Fruit fly (Drosophila melanogaster) whole organism, embryonic: ENCODE results near the gene CSN5.

ENCODE experiments used
- Atf6 ChIP-seq: fragments of 200-800 bp; sonication (Bioruptor generic); IDR thresholded peaks from 2 replicates; pipeline ENCODE4 v1.3.6; 2022; ENCODE audit warnings: missing biosample characterization, missing genetic modification characterization
- BtbVII ChIP-seq: fragments of 200-800 bp; sonication (Bioruptor generic); optimal IDR thresholded peaks from 3 replicates; lab custom pipeline; 2017; ENCODE audit warnings: missing biosample characterization, mild to moderate bottlenecking, missing genetic modification characterization
- CG10274 ChIP-seq: fragments of 200-800 bp; sonication (Bioruptor generic); optimal IDR thresholded peaks from 3 replicates; lab custom pipeline; 2017; ENCODE audit warnings: missing biosample characterization, mild to moderate bottlenecking, missing genetic modification characterization
- CG11456 ChIP-seq: fragments of 200-800 bp; sonication (Bioruptor generic); IDR thresholded peaks from 3 replicates; pipeline ENCODE4 v1.3.6; 2022; ENCODE audit warnings: missing biosample characterization, missing genetic modification characterization
- CG11504 ChIP-seq: fragments of 200-800 bp; sonication (Bioruptor generic); optimal IDR thresholded peaks from 3 replicates; lab custom pipeline; 2019; ENCODE audit warnings: missing biosample characterization, mild to moderate bottlenecking, missing genetic modification characterization, moderate library complexity
- CG12391 ChIP-seq: fragments of 200-800 bp; sonication (Bioruptor generic); optimal IDR thresholded peaks from 3 replicates; lab custom pipeline; 2018; ENCODE audit warnings: missing biosample characterization, mild to moderate bottlenecking, missing genetic modification characterization, moderate library complexity
- CG14441 ChIP-seq: fragments of 200-800 bp; sonication (Bioruptor generic); IDR thresholded peaks from 2 replicates; pipeline ENCODE4 v1.3.6; 2022; ENCODE audit warnings: missing biosample characterization, missing genetic modification characterization
- CG17829 ChIP-seq: fragments of 200-800 bp; optimal IDR thresholded peaks from 2 replicates; lab custom pipeline; 2019; ENCODE audit warnings: missing biosample characterization, mild to moderate bottlenecking, missing genetic modification characterization, moderate library complexity
- CG1792 ChIP-seq: fragments of 200-800 bp; sonication (Bioruptor generic); optimal IDR thresholded peaks from 2 replicates; lab custom pipeline; 2016; ENCODE audit warnings: missing biosample characterization, missing genetic modification characterization
- CG3163 ChIP-seq: fragments of 200-800 bp; sonication (Bioruptor generic); optimal IDR thresholded peaks from 3 replicates; lab custom pipeline; 2016; ENCODE audit warnings: missing biosample characterization, missing genetic modification characterization
- CG3281 ChIP-seq: fragments of 200-800 bp; sonication (Bioruptor generic); optimal IDR thresholded peaks from 3 replicates; lab custom pipeline; 2017; ENCODE audit warnings: missing biosample characterization, mild to moderate bottlenecking, missing genetic modification characterization
- CG3995 ChIP-seq: fragments of 200-800 bp; sonication (Bioruptor generic); optimal IDR thresholded peaks from 3 replicates; lab custom pipeline; 2016; ENCODE audit warnings: missing biosample characterization, missing genetic modification characterization
- CG7372 ChIP-seq: fragments of 200-800 bp; sonication (Bioruptor generic); IDR thresholded peaks from 2 replicates; pipeline ENCODE4 v1.3.6; 2022; ENCODE audit warnings: missing biosample characterization, missing genetic modification characterization
- CG8359 ChIP-seq: fragments of 200-800 bp; sonication (Bioruptor generic); optimal IDR thresholded peaks from 2 replicates; lab custom pipeline; 2017; ENCODE audit warnings: missing biosample characterization, mild to moderate bottlenecking, missing genetic modification characterization, borderline replicate concordance
- CG8388 ChIP-seq: fragments of 200-800 bp; sonication (Bioruptor generic); optimal IDR thresholded peaks from 2 replicates; lab custom pipeline; 2019; ENCODE audit warnings: missing biosample characterization, mild to moderate bottlenecking, missing genetic modification characterization, moderate library complexity
- CG8944 ChIP-seq: fragments of 200-800 bp; sonication (Bioruptor generic); optimal IDR thresholded peaks from 3 replicates; lab custom pipeline; 2016; ENCODE audit warnings: missing biosample characterization, missing genetic modification characterization
- D19B ChIP-seq: fragments of 200-800 bp; sonication (Bioruptor generic); optimal IDR thresholded peaks from 2 replicates; lab custom pipeline; 2017; ENCODE audit warnings: missing biosample characterization, mild to moderate bottlenecking, missing genetic modification characterization
- Elba2 ChIP-seq: fragments of 200-800 bp; sonication (Bioruptor generic); optimal IDR thresholded peaks from 3 replicates; lab custom pipeline; 2016; ENCODE audit warnings: missing biosample characterization, missing genetic modification characterization
- GATAe ChIP-seq: fragments of 200-800 bp; sonication (Bioruptor generic); conservative IDR thresholded peaks from 2 replicates; pipeline ENCODE4 v1.3.6; 2022; ENCODE audit warnings: missing biosample characterization, missing genetic modification characterization
- H15 ChIP-seq: fragments of 200-800 bp; sonication (Bioruptor generic); IDR thresholded peaks from 3 replicates; pipeline ENCODE4 v1.3.6; 2022; ENCODE audit warnings: missing biosample characterization, missing genetic modification characterization
- HmgD ChIP-seq: fragments of 200-800 bp; sonication (Bioruptor generic); optimal IDR thresholded peaks from 3 replicates; lab custom pipeline; 2016; ENCODE audit warnings: missing biosample characterization, missing genetic modification characterization
- Hmr ChIP-seq: fragments of 200-800 bp; sonication (Bioruptor generic); optimal IDR thresholded peaks from 3 replicates; lab custom pipeline; 2017; ENCODE audit warnings: mild to moderate bottlenecking, missing biosample characterization, missing genetic modification reagents, missing genetic modification characterization
- Hr51 ChIP-seq, 2 experiments: fragments of 200-800 bp; sonication (Bioruptor generic); optimal IDR thresholded peaks; 2 replicates in 1 of 2; 3 replicates in 1 of 2; lab custom pipeline; 2016 to 2018; ENCODE audit warnings: missing biosample characterization in 2 of 2, missing genetic modification characterization in 2 of 2, mild to moderate bottlenecking in 1 of 2, moderate library complexity in 1 of 2
- Hsf ChIP-seq: fragments of 200-800 bp; sonication (Bioruptor generic); optimal IDR thresholded peaks from 3 replicates; lab custom pipeline; 2016; ENCODE audit warnings: missing biosample characterization, missing genetic modification characterization
- Jarid2 ChIP-seq: fragments of 200-800 bp; sonication (Bioruptor generic); optimal IDR thresholded peaks from 3 replicates; lab custom pipeline; 2017; ENCODE audit warnings: mild to moderate bottlenecking, missing biosample characterization, missing genetic modification reagents, missing genetic modification characterization
- Lpt ChIP-seq: fragments of >200 bp; optimal IDR thresholded peaks from 2 replicates; lab custom pipeline; 2018; ENCODE audit warnings: missing biosample characterization, missing genetic modification characterization
- MTF-1 ChIP-seq: fragments of 200-800 bp; sonication (Bioruptor generic); optimal IDR thresholded peaks from 2 replicates; lab custom pipeline; 2018; ENCODE audit warnings: missing biosample characterization, mild to moderate bottlenecking, missing genetic modification characterization, borderline replicate concordance
- Med ChIP-seq: fragments of 200-800 bp; sonication (Bioruptor generic); peaks from one replicate; lab custom pipeline; 2016; ENCODE audit warnings: missing biosample characterization, missing genetic modification characterization, mild to moderate bottlenecking, inconsistent platforms, moderate library complexity
- Myb ChIP-seq: fragments of 200-800 bp; sonication (Bioruptor generic); optimal IDR thresholded peaks from 2 replicates; lab custom pipeline; 2016; ENCODE audit warnings: missing biosample characterization, missing genetic modification characterization
- Oli ChIP-seq: fragments of 200-800 bp; sonication (Bioruptor generic); optimal IDR thresholded peaks from 2 replicates; lab custom pipeline; 2018; ENCODE audit warnings: missing biosample characterization, mild to moderate bottlenecking, missing genetic modification characterization, moderate library complexity
- Sox102F ChIP-seq: fragments of 200-800 bp; sonication (Bioruptor generic); optimal IDR thresholded peaks from 2 replicates; lab custom pipeline; 2018; ENCODE audit warnings: missing biosample characterization, mild to moderate bottlenecking, missing genetic modification characterization, moderate library complexity
- Usf ChIP-seq: fragments of 200-800 bp; sonication (Bioruptor generic); optimal IDR thresholded peaks from 2 replicates; lab custom pipeline; 2017; ENCODE audit warnings: missing genotype, missing biosample characterization, missing genetic modification characterization
- Vsx1 ChIP-seq: fragments of 200-800 bp; sonication (Bioruptor generic); optimal IDR thresholded peaks from 2 replicates; lab custom pipeline; 2017; ENCODE audit warnings: missing biosample characterization, mild to moderate bottlenecking, missing genetic modification characterization, missing genetic modification reagents
- Xbp1 ChIP-seq: fragments of 200-800 bp; sonication (Bioruptor generic); optimal IDR thresholded peaks from 3 replicates; lab custom pipeline; 2016; ENCODE audit warnings: missing biosample characterization, mild to moderate bottlenecking, missing genetic modification characterization
- chinmo ChIP-seq: fragments of 200-800 bp; sonication (Bioruptor generic); IDR thresholded peaks from 4 replicates; pipeline ENCODE4 v1.3.6; 2022; ENCODE audit warnings: missing biosample characterization, missing genetic modification characterization; ENCODE audit not compliant: partially characterized antibody
- esg ChIP-seq: fragments of 200-800 bp; sonication (Bioruptor generic); conservative IDR thresholded peaks from 2 replicates; pipeline ENCODE4 v1.3.6; 2022; ENCODE audit warnings: missing biosample characterization, missing genetic modification characterization
- eve ChIP-seq, 2 experiments: fragments of >200 bp; optimal IDR thresholded peaks; 2 replicates each; lab custom pipeline; 2017; ENCODE audit warnings: missing biosample characterization in 2 of 2, missing genetic modification characterization in 2 of 2
- gem ChIP-seq: fragments of 200-800 bp; sonication (Bioruptor generic); optimal IDR thresholded peaks from 2 replicates; lab custom pipeline; 2019; ENCODE audit warnings: missing biosample characterization, mild to moderate bottlenecking, missing genetic modification characterization, moderate library complexity
- grau ChIP-seq: fragments of 200-800 bp; optimal IDR thresholded peaks from 3 replicates; lab custom pipeline; 2019; ENCODE audit warnings: missing biosample characterization, mild to moderate bottlenecking, missing genetic modification characterization, moderate library complexity
- hkb ChIP-seq, 2 experiments: fragments of 200-800 bp in 1 of 2; fragments of >200 bp in 1 of 2; sonication (Bioruptor generic) in 1 of 2; IDR thresholded peaks in 1 of 2; optimal IDR thresholded peaks in 1 of 2; 2 replicates each; pipeline versions ENCODE4 v1.3.6 to Lab custom; 2017 to 2022; ENCODE audit warnings: missing biosample characterization in 1 of 2, missing genetic modification characterization in 1 of 2
- mld ChIP-seq: fragments of 200-800 bp; sonication (Bioruptor generic); IDR thresholded peaks from 3 replicates; pipeline ENCODE4 v1.3.6; 2022; ENCODE audit warnings: missing biosample characterization, missing genetic modification characterization; ENCODE audit not compliant: partially characterized antibody
- otp ChIP-seq: fragments of 200-800 bp; sonication (Bioruptor generic); IDR thresholded peaks from 3 replicates; pipeline ENCODE4, ENCODE4 v1.3.6; 2022; ENCODE audit warnings: missing biosample characterization, missing genetic modification characterization
- phol ChIP-seq: fragments of 200-800 bp; sonication (Bioruptor generic); optimal IDR thresholded peaks from 3 replicates; lab custom pipeline; 2018; ENCODE audit warnings: missing biosample characterization, mild to moderate bottlenecking, missing genetic modification characterization, moderate library complexity
- row ChIP-seq: fragments of 200-800 bp; sonication (Bioruptor generic); IDR thresholded peaks from 3 replicates; pipeline ENCODE4 v1.3.6; 2022; ENCODE audit warnings: missing biosample characterization, missing genetic modification characterization
- sens-2 ChIP-seq: fragments of 200-800 bp; sonication (Bioruptor generic); IDR thresholded peaks from 2 replicates; pipeline ENCODE4 v1.3.6; 2022; ENCODE audit warnings: missing biosample characterization, missing genetic modification characterization
- sna ChIP-seq: fragments of 200-800 bp; sonication (Bioruptor generic); IDR thresholded peaks from 2 replicates; pipeline ENCODE4 v1.3.6; 2022; ENCODE audit warnings: missing biosample characterization, missing genetic modification characterization; ENCODE audit not compliant: partially characterized antibody
- zen ChIP-seq: fragments of 200-800 bp; sonication (Bioruptor generic); optimal IDR thresholded peaks from 3 replicates; lab custom pipeline; 2018; ENCODE audit warnings: missing biosample characterization, mild to moderate bottlenecking, missing genetic modification characterization, moderate library complexity

The CSN5 gene

dm6 chr3R:16500919-16501851, 31.3 kb downstream of the CSN5 start, which contains the start of gene Decay (continued):
- peak; percentile 26 for TF ChIP-seq Hmr (GFP tag; lab: Kevin White, UChicago)
- no peak for TF ChIP-seq CG8359
- no peak for TF ChIP-seq HmgD (GFP tag; lab: Kevin White, UChicago)
- TF ChIP-seq row (GFP tag; lab: Robert Waterston, UW) = peak; percentile 23; the same call in 1 of the 3 replicates
- TF ChIP-seq grau (tag; lab: Kevin White, UChicago) = no peak
- no peak for TF ChIP-seq CG11456
- no peak for TF ChIP-seq mld (GFP tag; lab: Robert Waterston, UW)
- peak; percentile 12; the same call in 1 of the 2 replicates for TF ChIP-seq Atf6 (GFP tag; lab: Robert Waterston, UW)
- TF ChIP-seq CG10274 (GFP tag; lab: Kevin White, UChicago) = no peak
- TF ChIP-seq H15 (GFP tag; lab: Robert Waterston, UW) = no peak
- TF ChIP-seq Sox102F (GFP tag; lab: Kevin White, UChicago) = peak; percentile 30
- no peak for TF ChIP-seq Elba2 (GFP tag; lab: Kevin White, UChicago)
- no peak for TF ChIP-seq CG17829
- TF ChIP-seq eve (GFP tag; optimal IDR thresholded peaks at IDR 0.05; lab: Kevin White, UChicago) = peak in 1 of 2 experiments; percentile 75
- no peak for TF ChIP-seq esg (GFP tag; lab: Robert Waterston, UW)
- TF ChIP-seq zen = no peak
- TF ChIP-seq Usf = no peak
- no peak for TF ChIP-seq sens-2 (GFP tag; lab: Robert Waterston, UW)
- TF ChIP-seq CG11504 (tag; lab: Kevin White, UChicago) = peak; percentile 16
- 0 out of 2 replicates have a peak, but pooled peaks have one; percentile 22 for TF ChIP-seq sna (GFP tag; lab: Robert Waterston, UW)
- no peak for TF ChIP-seq MTF-1 (GFP tag; lab: Kevin White, UChicago)
- no peak for TF ChIP-seq Myb (GFP tag; lab: Kevin White, UChicago)
- no peak for TF ChIP-seq CG8944
- TF ChIP-seq Vsx1 (GFP tag; lab: Kevin White, UChicago) = peak; percentile 89
- TF ChIP-seq D19B (GFP tag; lab: Kevin White, UChicago) = no peak
- peak; percentile 17 for TF ChIP-seq CG8388
- TF ChIP-seq CG3995 (GFP tag; lab: Kevin White, UChicago) = no peak
- peak; percentile 75 for TF ChIP-seq GATAe (GFP tag; lab: Robert Waterston, UW)
- no peak for TF ChIP-seq CG14441 (GFP tag; lab: Robert Waterston, UW)
- TF ChIP-seq BtbVII (GFP tag; lab: Kevin White, UChicago) = no peak
- TF ChIP-seq Hsf = peak; percentile 18
- TF ChIP-seq Xbp1 (GFP tag; lab: Kevin White, UChicago) = peak; percentile 2
- peak; percentile 75 for TF ChIP-seq Med
- TF ChIP-seq Hr51 (GFP tag; optimal IDR thresholded peaks at IDR 0.05; lab: Kevin White, UChicago) = peak in 1 of 2 experiments; percentile 19
- TF ChIP-seq phol (tag; lab: Kevin White, UChicago) = peak; percentile 22
- peak; percentile 70 for TF ChIP-seq CG3163 (GFP tag; lab: Kevin White, UChicago)
- TF ChIP-seq otp (GFP tag; lab: Robert Waterston, UW) = no peak
- TF ChIP-seq CG1792 = no peak
- no peak for TF ChIP-seq CG7372 (GFP tag; lab: Robert Waterston, UW)
- peak; percentile 28 for TF ChIP-seq CG12391 (tag; lab: Kevin White, UChicago)
- TF ChIP-seq Jarid2 (GFP tag; lab: Kevin White, UChicago) = peak; percentile 9
- TF ChIP-seq chinmo = peak; percentile 73; the same call in 1 of the 4 replicates
- TF ChIP-seq Oli (tag; lab: Kevin White, UChicago) = no peak
- peak; percentile 28 for TF ChIP-seq gem (tag; lab: Kevin White, UChicago)
- no peak for TF ChIP-seq CG3281 (GFP tag; lab: Kevin White, UChicago)
- no peak for TF ChIP-seq Lpt
- TF ChIP-seq hkb (optimal IDR thresholded peaks at IDR 0.05; lab: Kevin White, UChicago) = no peak
- TF ChIP-seq hkb (GFP tag; IDR thresholded peaks at IDR 0.05; lab: Robert Waterston, UW) = peak; percentile 47; the same call in 1 of the 2 replicates
